Fruit fly (Drosophila melanogaster): ENCODE measurements around the gene squ.
A peak's percentile ranks its signal among the peaks of the same experiment; 100 is the strongest.

Gene squ

DNA sequence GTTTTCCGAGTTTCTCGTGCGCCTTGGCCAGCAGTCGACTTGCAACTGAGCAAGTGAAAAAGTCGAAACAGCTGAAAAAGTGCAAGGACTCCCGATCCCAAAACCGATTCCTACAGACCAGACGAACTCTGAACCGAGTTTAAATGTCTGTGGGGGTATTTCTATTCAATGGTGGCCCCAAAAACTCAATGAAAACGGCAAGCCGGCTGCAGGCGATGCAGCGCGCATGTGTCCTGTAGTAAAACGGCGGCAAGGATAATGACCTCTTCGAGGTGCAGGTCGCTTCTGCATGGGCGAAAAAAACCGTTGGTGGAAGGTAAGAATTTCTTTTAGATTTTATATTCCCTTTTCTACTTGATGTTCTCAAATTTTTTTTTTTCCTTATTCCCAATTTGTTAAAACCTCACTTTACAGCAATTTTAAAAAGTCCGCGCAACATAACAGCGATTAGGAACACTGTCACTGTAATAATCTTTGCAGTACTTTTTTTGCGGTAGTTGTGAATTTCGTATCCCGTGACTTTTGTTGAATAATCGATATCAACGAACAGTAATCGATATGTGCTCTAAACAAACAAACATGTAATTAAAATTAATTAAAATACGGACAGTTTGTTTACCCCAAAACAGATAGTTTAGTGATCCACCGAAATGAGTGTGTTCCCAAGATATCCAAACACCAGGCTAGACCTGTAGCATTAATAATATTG is 3.0 kb upstream of the squ start, which contains the start of the genes Trpgamma and her (continued):
- TF ChIP-seq Hr3 (GFP tag; optimal IDR thresholded peaks at IDR 0.05) (no peak), cg (GFP tag; optimal IDR thresholded peaks at IDR 0.05) (no peak), chn (GFP tag; optimal IDR thresholded peaks at IDR 0.05) (no peak), so (GFP tag; IDR thresholded peaks at IDR 0.05) (no peak), Sox100B (GFP tag; optimal IDR thresholded peaks at IDR 0.05) (no peak), shn (GFP tag; optimal IDR thresholded peaks at IDR 0.05) (no peak), CG3726 (GFP tag; IDR thresholded peaks at IDR 0.05) (0 out of 3 replicates have a peak, but pooled peaks have one; percentile 28), ranshi (GFP tag; IDR thresholded peaks at IDR 0.05) (no peak), Dip2 (GFP tag; IDR thresholded peaks at IDR 0.05) (no peak), CG10274 (GFP tag; optimal IDR thresholded peaks at IDR 0.05) (no peak), crol (GFP tag; IDR thresholded peaks at IDR 0.05) (no peak), Hey (tag; optimal IDR thresholded peaks at IDR 0.05) (no peak), Abd-B (GFP tag; optimal IDR thresholded peaks at IDR 0.05) (peak; percentile 46), cad (GFP tag; optimal IDR thresholded peaks at IDR 0.05) (no peak), Usf (GFP tag; optimal IDR thresholded peaks at IDR 0.05) (no peak), insv (GFP tag; optimal IDR thresholded peaks at IDR 0.05) (no peak), CG31224 (GFP tag; IDR thresholded peaks at IDR 0.05) (no peak), sna (GFP tag; IDR thresholded peaks at IDR 0.05; ENCODE audit: partially characterized antibody) (peak; percentile 88), CG17568 (GFP tag; optimal IDR thresholded peaks at IDR 0.05) (no peak), Lim3 (GFP tag; IDR thresholded peaks at IDR 0.05) (no peak)

DNA sequence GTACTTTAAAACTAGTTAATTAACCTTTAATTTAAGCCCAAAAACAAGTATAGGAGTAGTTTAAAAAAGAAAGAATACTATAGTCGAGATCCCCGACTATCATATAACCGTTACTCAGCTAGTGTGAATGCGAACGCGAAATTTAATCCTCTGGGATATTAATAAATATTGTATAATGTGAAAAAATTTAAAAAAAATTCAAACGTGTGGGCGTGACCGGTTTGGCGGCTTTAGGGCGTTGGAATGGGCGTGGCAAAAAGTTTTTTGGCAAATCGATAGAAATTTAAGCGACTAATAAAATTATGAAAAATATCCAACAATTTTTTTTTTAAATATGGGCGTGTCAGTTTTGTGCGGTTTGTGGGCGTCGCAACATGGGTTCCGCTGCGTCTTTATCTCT is 781 bp upstream of the squ start:
- TF ChIP-seq CG3065 (GFP tag; optimal IDR thresholded peaks at IDR 0.05) (peak; percentile 52), lab (GFP tag; optimal IDR thresholded peaks at IDR 0.05) (no peak), sens (GFP tag) (peak; percentile 58), cad (GFP tag; optimal IDR thresholded peaks at IDR 0.05) (no peak)

DNA sequence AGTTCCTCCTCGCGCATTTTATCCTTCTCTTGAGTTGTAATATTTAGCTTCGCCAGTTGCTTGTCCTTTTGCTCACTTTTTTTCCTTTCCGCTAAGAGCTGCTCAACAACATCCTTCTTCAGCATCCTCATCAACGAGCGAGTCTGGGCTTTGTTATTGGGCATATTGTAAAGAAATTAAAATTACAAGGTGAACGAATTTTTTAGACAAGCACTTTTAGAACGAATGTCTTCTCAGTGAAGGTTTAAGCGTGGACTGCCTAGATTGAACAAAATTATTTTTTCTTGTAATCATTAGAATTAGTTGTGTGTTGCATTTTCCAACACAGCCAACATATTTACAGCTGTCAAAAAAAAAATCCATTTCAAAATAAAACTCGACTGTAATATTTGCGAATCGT is 2.3 kb downstream of the squ start, which contains the start of gene CG33552:
Gene CG33552, plus strand, starts transcription at position 301 of the 400 bp plus-strand sequence.
- TF ChIP-seq Trl (optimal IDR thresholded peaks at IDR 0.05) (no peak), Trl (GFP tag; optimal IDR thresholded peaks at IDR 0.05) (no peak), bsh (GFP tag; optimal IDR thresholded peaks at IDR 0.05) (no peak), CrebB (tag; optimal IDR thresholded peaks at IDR 0.05) (no peak), sr (GFP tag; IDR thresholded peaks at IDR 0.05) (no peak), gcm2 (GFP tag; optimal IDR thresholded peaks at IDR 0.05) (no peak), Tbp (GFP tag; optimal IDR thresholded peaks at IDR 0.05) (no peak), CG42726 (GFP tag; IDR thresholded peaks at IDR 0.05; ENCODE audit: partially characterized antibody) (no peak), gcm (GFP tag; optimal IDR thresholded peaks at IDR 0.05) (no peak), CG6813 (GFP tag; optimal IDR thresholded peaks at IDR 0.05) (no peak), insv (GFP tag; optimal IDR thresholded peaks at IDR 0.05) (no peak)

DNA sequence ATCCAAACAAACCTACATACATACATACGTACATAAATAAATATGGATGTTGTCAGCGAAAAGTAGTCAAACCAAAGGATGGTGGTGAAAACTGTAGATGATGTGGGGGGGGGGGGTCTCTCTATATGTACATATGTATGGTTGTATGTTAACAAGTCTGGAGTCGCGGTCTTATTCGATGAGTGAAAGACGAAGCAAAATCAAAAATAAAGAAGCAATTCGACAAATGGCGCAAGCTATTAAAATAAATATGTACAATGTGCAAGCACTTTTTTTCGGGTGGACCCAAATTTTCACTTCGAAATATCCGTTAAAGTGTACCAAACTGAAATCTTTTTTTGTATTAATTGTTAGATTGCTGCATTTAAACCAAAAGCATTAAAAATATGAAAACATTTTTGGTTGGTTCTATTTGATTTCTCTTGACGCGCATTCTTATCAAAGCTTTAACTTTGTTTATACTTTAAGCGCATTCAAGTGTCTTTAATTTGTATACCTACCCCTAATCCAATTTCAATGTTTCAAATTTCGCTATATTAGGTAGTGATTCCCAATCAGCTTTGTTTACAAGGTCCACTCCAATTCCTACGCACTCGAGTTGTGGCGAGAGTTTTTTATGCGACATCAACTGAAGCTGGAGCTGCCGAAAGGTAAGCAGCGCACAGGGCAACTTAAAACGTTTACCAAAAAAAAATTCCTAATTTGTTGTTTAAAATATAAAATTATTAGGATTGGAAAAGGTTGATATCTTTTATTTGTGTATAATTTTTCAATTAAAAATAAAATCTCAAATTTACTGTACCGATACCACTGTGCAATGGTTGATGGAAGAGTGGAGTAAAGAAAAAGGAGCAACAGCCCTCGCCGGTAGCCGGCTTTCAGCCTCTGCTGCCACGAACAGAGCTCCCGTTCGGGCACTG is 4.4 kb downstream of the squ start, which contains the start of gene CG31807:
Gene CG31807, minus strand, starts transcription at position 51 of the 920 bp plus-strand sequence.
- TF ChIP-seq CG10209 (GFP tag; optimal IDR thresholded peaks at IDR 0.05): peak; percentile 83
- peak; percentile 29 for TF ChIP-seq sd (tag; optimal IDR thresholded peaks at IDR 0.05)
- peak; percentile 68 for TF ChIP-seq HHEX (GFP tag; optimal IDR thresholded peaks at IDR 0.05)
- peak; percentile 62 for TF ChIP-seq BtbVII (GFP tag; optimal IDR thresholded peaks at IDR 0.05)
- peak; percentile 16 for TF ChIP-seq CG33213 (GFP tag; optimal IDR thresholded peaks at IDR 0.05)
- TF ChIP-seq maf-S (GFP tag; optimal IDR thresholded peaks at IDR 0.05): peak; percentile 67
- TF ChIP-seq CG34376 (GFP tag; optimal IDR thresholded peaks at IDR 0.05): no peak
- TF ChIP-seq CG5245 (GFP tag; optimal IDR thresholded peaks at IDR 0.05): no peak
- TF ChIP-seq CG1603 (tag; optimal IDR thresholded peaks at IDR 0.05): peak; percentile 44
- TF ChIP-seq vfl (GFP tag; optimal IDR thresholded peaks at IDR 0.05): no peak
- peak; percentile 68 for TF ChIP-seq CG8388 (GFP tag; optimal IDR thresholded peaks at IDR 0.05)
- peak; percentile 55 for TF ChIP-seq gro (GFP tag; optimal IDR thresholded peaks at IDR 0.05)

Measured in whole organism, embryonic.